Fruit fly (Drosophila melanogaster) whole organism, pupa: ENCODE results near the gene Obp83b.
A peak's percentile ranks its signal among the peaks of the same experiment; 100 is the strongest.

Experiments used
- CG10348 ChIP-seq: fragments of 200-800 bp; sonication (Bioruptor generic); IDR thresholded peaks from 2 replicates; pipeline ENCODE4 v1.3.6; 2022; ENCODE audit warnings: missing biosample characterization, missing genetic modification characterization
- CG13204 ChIP-seq: fragments of 200-800 bp; sonication (Bioruptor generic); optimal IDR thresholded peaks from 2 replicates; lab custom pipeline; 2018; ENCODE audit warnings: missing biosample characterization, mild to moderate bottlenecking, missing genetic modification characterization, moderate library complexity
- CG14655 ChIP-seq: fragments of 200-800 bp; sonication (Bioruptor generic); optimal IDR thresholded peaks from 3 replicates; lab custom pipeline; 2017; ENCODE audit warnings: mild to moderate bottlenecking, missing biosample characterization, missing genetic modification reagents, missing genetic modification characterization
- CG32121 ChIP-seq: fragments of 200-800 bp; sonication (Bioruptor generic); IDR thresholded peaks from 2 replicates; pipeline ENCODE4 v1.3.6; 2022; ENCODE audit warnings: missing biosample characterization, missing genetic modification characterization
- EcR ChIP-seq: fragments of 200-800 bp; sonication (Bioruptor generic); optimal IDR thresholded peaks from 3 replicates; lab custom pipeline; 2019; ENCODE audit warnings: missing biosample characterization, missing genetic modification characterization, mild to moderate bottlenecking, moderate library complexity, missing genetic modification reagents
- Pif1A ChIP-seq: fragments of 200-800 bp; sonication (Bioruptor generic); optimal IDR thresholded peaks from 3 replicates; lab custom pipeline; 2016; ENCODE audit warnings: missing biosample characterization, missing genetic modification characterization
- Pif1B ChIP-seq: fragments of 200-800 bp; sonication (Bioruptor generic); optimal IDR thresholded peaks from 3 replicates; lab custom pipeline; 2016; ENCODE audit warnings: missing biosample characterization, missing genetic modification characterization

DNA sequence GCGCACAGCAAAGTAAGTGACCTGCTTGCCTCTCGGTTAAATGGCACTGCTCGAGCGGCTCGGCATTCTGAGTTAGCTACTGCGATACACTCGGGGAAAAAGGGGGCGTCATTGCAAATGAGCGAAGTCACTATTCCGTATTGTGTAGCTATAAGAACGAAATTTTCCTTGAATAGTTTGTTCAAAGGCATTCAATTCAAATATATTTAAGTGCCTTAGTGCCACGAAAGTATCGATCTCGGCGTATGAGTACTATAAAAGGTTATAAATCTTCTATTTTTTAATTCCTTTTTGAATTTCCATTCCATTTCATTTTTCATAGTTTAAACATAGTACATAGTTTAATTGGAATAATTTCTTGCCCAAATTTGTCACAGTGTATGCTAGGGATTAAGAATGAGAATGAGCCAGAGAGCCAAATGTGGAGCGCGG is 21.6 kb upstream of the Obp83b start:
- TF ChIP-seq CG10348 (GFP tag; lab: Robert Waterston, UW) (no peak), EcR (GFP tag; lab: Kevin White, UChicago) (no peak), Pif1B (GFP tag; lab: Kevin White, UChicago) (peak; percentile 14), CG32121 (no peak), Pif1A (GFP tag; lab: Kevin White, UChicago) (no peak), CG14655 (GFP tag; lab: Kevin White, UChicago) (no peak), CG13204 (GFP tag; lab: Kevin White, UChicago) (no peak)
